Fruit fly (Drosophila melanogaster) whole organism, embryonic: ENCODE data around the gene Bhmt.

Source experiments
- B-H2 ChIP-seq: fragments of 200-800 bp; sonication (Bioruptor generic); optimal IDR thresholded peaks from 2 replicates; lab custom pipeline; 2018; ENCODE audit warnings: missing biosample characterization, mild to moderate bottlenecking, missing genetic modification characterization
- BEAF-32 ChIP-seq: fragments of 200-800 bp; sonication (Bioruptor generic); optimal IDR thresholded peaks from 3 replicates; lab custom pipeline; 2017; ENCODE audit warnings: missing biosample characterization, missing genetic modification characterization, mild to moderate bottlenecking, moderate library complexity, missing genetic modification reagents
- CG10321 ChIP-seq: fragments of 200-800 bp; sonication (Bioruptor generic); IDR thresholded peaks from 2 replicates; pipeline ENCODE4 v1.3.6; 2022; ENCODE audit warnings: missing biosample characterization, missing genetic modification characterization
- CG10366 ChIP-seq: fragments of 200-800 bp; sonication (Bioruptor generic); IDR thresholded peaks from 2 replicates; pipeline ENCODE4 v1.3.6; 2022; ENCODE audit warnings: missing biosample characterization, missing genetic modification characterization
- CG10565 ChIP-seq: fragments of 200-800 bp; sonication (Bioruptor generic); optimal IDR thresholded peaks from 3 replicates; lab custom pipeline; 2016; ENCODE audit warnings: missing biosample characterization, mild to moderate bottlenecking, missing genetic modification characterization
- CG12155 ChIP-seq: fragments of 200-800 bp; sonication (Bioruptor generic); optimal IDR thresholded peaks from 3 replicates; lab custom pipeline; 2016; ENCODE audit warnings: missing biosample characterization, missing genetic modification characterization
- CG13424 ChIP-seq: fragments of 200-800 bp; sonication (Bioruptor generic); optimal IDR thresholded peaks from 2 replicates; lab custom pipeline; 2019; ENCODE audit warnings: missing biosample characterization, mild to moderate bottlenecking, missing genetic modification characterization, moderate library complexity
- CG14860 ChIP-seq: fragments of 200-800 bp; sonication (Bioruptor generic); IDR thresholded peaks from 3 replicates; pipeline ENCODE4 v1.3.6; 2022; ENCODE audit warnings: missing biosample characterization, missing genetic modification characterization; ENCODE audit not compliant: partially characterized antibody
- CG15269 ChIP-seq: fragments of 200-800 bp; sonication (Bioruptor generic); optimal IDR thresholded peaks from 2 replicates; lab custom pipeline; 2018; ENCODE audit warnings: missing biosample characterization, mild to moderate bottlenecking, missing genetic modification characterization, moderate library complexity
- CG1647 ChIP-seq: fragments of 200-800 bp; sonication (Bioruptor generic); optimal IDR thresholded peaks from 3 replicates; lab custom pipeline; 2016; ENCODE audit warnings: missing biosample characterization, missing genetic modification characterization
- CG18011 ChIP-seq: fragments of 200-800 bp; sonication (Bioruptor generic); optimal IDR thresholded peaks from 2 replicates; lab custom pipeline; 2017; ENCODE audit warnings: missing biosample characterization, missing genetic modification characterization, mild to moderate bottlenecking, moderate library complexity, missing genotype
- CG18599 ChIP-seq: fragments of 200-800 bp; sonication (Bioruptor generic); optimal IDR thresholded peaks from 3 replicates; lab custom pipeline; 2017; ENCODE audit warnings: missing biosample characterization, missing genetic modification characterization, mild to moderate bottlenecking, moderate library complexity, missing genetic modification reagents
- CG2129 ChIP-seq: fragments of 200-800 bp; sonication (Bioruptor generic); IDR thresholded peaks from 2 replicates; pipeline ENCODE4 v1.3.6; 2022; ENCODE audit warnings: missing biosample characterization, missing genetic modification characterization; ENCODE audit not compliant: partially characterized antibody
- CG3065 ChIP-seq: fragments of 200-800 bp; sonication (Bioruptor generic); optimal IDR thresholded peaks from 2 replicates; lab custom pipeline; 2016; ENCODE audit warnings: missing biosample characterization, missing genetic modification characterization
- CG31388 ChIP-seq: fragments of 200-800 bp; sonication (Bioruptor generic); optimal IDR thresholded peaks from 2 replicates; lab custom pipeline; 2016; ENCODE audit warnings: missing biosample characterization, missing genetic modification characterization
- CG34376 ChIP-seq: fragments of 200-800 bp; sonication (Bioruptor generic); optimal IDR thresholded peaks from 2 replicates; lab custom pipeline; 2018; ENCODE audit warnings: missing biosample characterization, mild to moderate bottlenecking, missing genetic modification characterization
- CG4424 ChIP-seq: fragments of 200-800 bp; sonication (Bioruptor generic); optimal IDR thresholded peaks from 3 replicates; lab custom pipeline; 2016; ENCODE audit warnings: missing biosample characterization, missing genetic modification characterization
- CG4617 ChIP-seq: fragments of 200-800 bp; sonication (Bioruptor generic); optimal IDR thresholded peaks from 3 replicates; lab custom pipeline; 2016; ENCODE audit warnings: missing biosample characterization, missing genetic modification characterization, borderline replicate concordance
- CG6272 ChIP-seq: fragments of 200-800 bp; sonication (Bioruptor generic); IDR thresholded peaks from 2 replicates; pipeline ENCODE4 v1.3.6; 2022; ENCODE audit warnings: missing biosample characterization, missing genetic modification characterization
- CG9215 ChIP-seq: fragments of 200-800 bp; sonication (Bioruptor generic); IDR thresholded peaks from 2 replicates; pipeline ENCODE4 v1.3.6; 2022; ENCODE audit warnings: missing biosample characterization, missing genetic modification characterization
- CG9727 ChIP-seq: fragments of 200-800 bp; sonication (Bioruptor generic); optimal IDR thresholded peaks from 3 replicates; lab custom pipeline; 2017; ENCODE audit warnings: missing biosample characterization, mild to moderate bottlenecking, missing genetic modification characterization
- CkIIα-i1 ChIP-seq: fragments of 200-800 bp; sonication (Bioruptor generic); IDR thresholded peaks from 2 replicates; pipeline ENCODE4 v1.3.6; 2022; ENCODE audit warnings: missing biosample characterization, missing genetic modification characterization
- D19A ChIP-seq: fragments of 200-800 bp; optimal IDR thresholded peaks from 3 replicates; lab custom pipeline; 2019; ENCODE audit warnings: missing biosample characterization, mild to moderate bottlenecking, missing genetic modification characterization, moderate library complexity
- Deaf1 ChIP-seq: fragments of 200-800 bp; optimal IDR thresholded peaks from 3 replicates; lab custom pipeline; 2019; ENCODE audit warnings: missing biosample characterization, mild to moderate bottlenecking, missing genetic modification characterization, moderate library complexity
- Dip3 ChIP-seq: fragments of 200-800 bp; sonication (Bioruptor generic); optimal IDR thresholded peaks from 3 replicates; lab custom pipeline; 2016; ENCODE audit warnings: missing biosample characterization, missing genetic modification characterization
- Elba2 ChIP-seq: fragments of 200-800 bp; sonication (Bioruptor generic); optimal IDR thresholded peaks from 3 replicates; lab custom pipeline; 2016; ENCODE audit warnings: missing biosample characterization, missing genetic modification characterization
- Fer1 ChIP-seq: fragments of 200-800 bp; sonication (Bioruptor generic); optimal IDR thresholded peaks from 2 replicates; lab custom pipeline; 2017; ENCODE audit warnings: missing biosample characterization, mild to moderate bottlenecking, missing genetic modification characterization
- Gsc ChIP-seq: fragments of 200-800 bp; sonication (Bioruptor generic); IDR thresholded peaks from 2 replicates; pipeline ENCODE4 v1.3.6; 2022; ENCODE audit warnings: missing biosample characterization, missing genetic modification characterization
- HmgD ChIP-seq: fragments of 200-800 bp; sonication (Bioruptor generic); optimal IDR thresholded peaks from 3 replicates; lab custom pipeline; 2016; ENCODE audit warnings: missing biosample characterization, missing genetic modification characterization
- Jarid2 ChIP-seq: fragments of 200-800 bp; sonication (Bioruptor generic); optimal IDR thresholded peaks from 3 replicates; lab custom pipeline; 2017; ENCODE audit warnings: mild to moderate bottlenecking, missing biosample characterization, missing genetic modification reagents, missing genetic modification characterization
- Lpt ChIP-seq: fragments of >200 bp; optimal IDR thresholded peaks from 2 replicates; lab custom pipeline; 2018; ENCODE audit warnings: missing biosample characterization, missing genetic modification characterization
- MTF-1 ChIP-seq: fragments of 200-800 bp; sonication (Bioruptor generic); optimal IDR thresholded peaks from 2 replicates; lab custom pipeline; 2018; ENCODE audit warnings: missing biosample characterization, mild to moderate bottlenecking, missing genetic modification characterization, borderline replicate concordance
- Stat92E ChIP-seq, 3 experiments: fragments of >200 bp in 2 of 3; fragments of 200-800 bp in 1 of 3; sonication (Bioruptor generic) in 1 of 3; optimal IDR thresholded peaks; 2 replicates each; lab custom pipeline; 2017 to 2019; ENCODE audit warnings: missing biosample characterization in 3 of 3, missing genetic modification characterization in 3 of 3, mild to moderate bottlenecking in 1 of 3, moderate library complexity in 1 of 3
- Tbp ChIP-seq: fragments of >200 bp; optimal IDR thresholded peaks from 2 replicates; lab custom pipeline; 2018; ENCODE audit warnings: missing biosample characterization, missing genetic modification characterization
- bcd ChIP-seq: fragments of 200-800 bp; sonication (Bioruptor generic); optimal IDR thresholded peaks from 2 replicates; lab custom pipeline; 2017; ENCODE audit warnings: missing biosample characterization, mild to moderate bottlenecking, missing genetic modification characterization
- chif ChIP-seq, 2 experiments: fragments of 200-800 bp; sonication (Bioruptor generic); optimal IDR thresholded peaks; 3 replicates each; lab custom pipeline; 2016; ENCODE audit warnings: missing biosample characterization in 2 of 2, missing genetic modification characterization in 2 of 2
- dmrt11E ChIP-seq: fragments of 200-800 bp; sonication (Bioruptor generic); optimal IDR thresholded peaks from 3 replicates; lab custom pipeline; 2018; ENCODE audit warnings: missing biosample characterization, mild to moderate bottlenecking, missing genetic modification characterization, moderate library complexity
- dmrt99B ChIP-seq: fragments of 200-800 bp; sonication (Bioruptor generic); optimal IDR thresholded peaks from 2 replicates; lab custom pipeline; 2018; ENCODE audit warnings: missing biosample characterization, mild to moderate bottlenecking, missing genetic modification characterization, moderate library complexity
- gce ChIP-seq: fragments of 200-800 bp; sonication (Bioruptor generic); IDR thresholded peaks from 3 replicates; pipeline ENCODE4 v1.3.6; 2022; ENCODE audit warnings: missing biosample characterization, missing genetic modification characterization
- h ChIP-seq: fragments of >200 bp; optimal IDR thresholded peaks from 2 replicates; lab custom pipeline; 2017
- kni ChIP-seq: fragments of 200-800 bp; sonication (Bioruptor generic); optimal IDR thresholded peaks from 3 replicates; lab custom pipeline; 2017; ENCODE audit warnings: mild to moderate bottlenecking, missing biosample characterization, missing genetic modification reagents, missing genetic modification characterization
- maf-S ChIP-seq: fragments of 200-800 bp; sonication (Bioruptor generic); optimal IDR thresholded peaks from 2 replicates; lab custom pipeline; 2016; ENCODE audit warnings: missing biosample characterization, missing genetic modification characterization
- mirr ChIP-seq: fragments of 200-800 bp; sonication (Bioruptor generic); optimal IDR thresholded peaks from 3 replicates; lab custom pipeline; 2018; ENCODE audit warnings: missing biosample characterization, mild to moderate bottlenecking, missing genetic modification characterization
- pnt ChIP-seq: fragments of 200-800 bp; sonication (Bioruptor generic); optimal IDR thresholded peaks from 3 replicates; lab custom pipeline; 2016; ENCODE audit warnings: missing biosample characterization, missing genetic modification characterization
- pzg ChIP-seq: fragments of 200-800 bp; sonication (Bioruptor generic); optimal IDR thresholded peaks from 3 replicates; lab custom pipeline; 2018; ENCODE audit warnings: missing biosample characterization, mild to moderate bottlenecking, missing genetic modification characterization, moderate library complexity
- ro ChIP-seq: fragments of 200-800 bp; sonication (Bioruptor generic); IDR thresholded peaks from 2 replicates; pipeline ENCODE4 v1.3.6; 2022; ENCODE audit warnings: missing biosample characterization, missing genetic modification characterization
- sens-2 ChIP-seq: fragments of 200-800 bp; sonication (Bioruptor generic); IDR thresholded peaks from 2 replicates; pipeline ENCODE4 v1.3.6; 2022; ENCODE audit warnings: missing biosample characterization, missing genetic modification characterization
- sisA ChIP-seq: fragments of 200-800 bp; sonication (Bioruptor generic); IDR thresholded peaks from 2 replicates; pipeline ENCODE4 v1.3.6; 2022; ENCODE audit warnings: missing biosample characterization, missing genetic modification characterization
- slbo ChIP-seq: fragments of 200-800 bp; sonication (Bioruptor generic); IDR thresholded peaks from 2 replicates; pipeline ENCODE4 v1.3.6; 2022; ENCODE audit warnings: missing biosample characterization, missing genetic modification characterization
- stc ChIP-seq: fragments of 200-800 bp; sonication (Bioruptor generic); IDR thresholded peaks from 2 replicates; pipeline ENCODE4 v1.3.6; 2022; ENCODE audit warnings: missing biosample characterization, missing genetic modification characterization

The Bhmt gene

DNA sequence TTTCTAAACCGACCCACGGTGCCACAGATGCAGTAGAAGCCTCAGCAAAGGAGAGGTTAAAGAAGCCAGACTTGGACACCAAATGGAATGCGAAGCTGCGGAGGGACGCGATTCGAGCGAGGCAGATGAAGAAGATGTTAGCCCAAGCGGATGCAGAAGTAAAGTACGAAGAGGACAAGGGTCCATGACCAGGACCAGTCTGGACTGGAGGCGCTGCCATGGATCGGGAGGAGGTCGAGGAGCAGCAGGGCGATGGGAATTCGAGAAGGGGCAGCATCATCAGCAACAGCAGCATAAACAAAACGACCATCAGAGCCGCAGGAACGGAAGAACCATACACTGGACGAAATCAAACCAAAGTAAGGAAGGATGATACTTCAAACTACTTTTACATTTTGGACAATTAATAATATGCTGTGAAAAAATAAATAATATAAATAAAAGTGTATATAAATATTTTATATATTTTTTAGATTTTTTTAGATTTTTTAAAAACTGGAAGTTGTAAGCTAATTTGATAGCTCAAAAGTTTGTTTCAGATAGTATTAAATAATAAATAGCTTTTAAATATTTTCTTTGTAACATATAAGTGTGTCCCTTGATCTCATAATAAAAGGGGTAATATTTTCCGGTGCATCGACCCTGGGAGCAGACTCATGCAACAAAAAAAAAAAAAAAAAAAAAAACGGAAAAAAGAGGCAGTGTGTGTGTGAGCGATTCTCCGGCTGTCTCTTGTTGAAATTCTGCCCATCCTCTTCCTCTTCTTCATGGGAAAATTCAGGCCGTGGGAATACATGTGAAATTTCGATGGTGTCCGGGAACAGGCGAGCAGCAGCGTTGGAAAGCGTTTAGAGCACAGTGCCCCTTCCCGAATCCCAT is 10.2 kb downstream of the Bhmt start (continued):
- no peak for TF ChIP-seq CG14860 (GFP tag; lab: Robert Waterston, UW)
- TF ChIP-seq CG3065 (GFP tag; lab: Kevin White, UChicago), result no peak
- TF ChIP-seq kni (GFP tag; lab: Kevin White, UChicago), result no peak
- no peak for TF ChIP-seq CG15269 (tag; lab: Kevin White, UChicago)
- TF ChIP-seq CG4617 (GFP tag; lab: Kevin White, UChicago), result no peak
- no peak for TF ChIP-seq CG2129 (GFP tag; lab: Robert Waterston, UW)
- TF ChIP-seq CG10366 (GFP tag; lab: Robert Waterston, UW), result no peak
- TF ChIP-seq Dip3 (GFP tag; lab: Kevin White, UChicago), result no peak
- TF ChIP-seq Jarid2 (GFP tag; lab: Kevin White, UChicago), result no peak
- TF ChIP-seq dmrt11E, result peak; percentile 83
- TF ChIP-seq CG18011 (GFP tag; lab: Kevin White, UChicago), result no peak
- TF ChIP-seq Deaf1 (tag; lab: Kevin White, UChicago), result no peak
- no peak for TF ChIP-seq CG34376 (GFP tag; lab: Kevin White, UChicago)
- TF ChIP-seq ro (GFP tag; lab: Robert Waterston, UW), result no peak
- TF ChIP-seq CG10565 (GFP tag; lab: Kevin White, UChicago), result no peak
- TF ChIP-seq CG12155 (GFP tag; lab: Kevin White, UChicago), result no peak
- TF ChIP-seq gce, result no peak
- no peak for TF ChIP-seq mirr (GFP tag; lab: Kevin White, UChicago)
- TF ChIP-seq dmrt99B, result peak; percentile 8
- no peak for TF ChIP-seq maf-S (GFP tag; lab: Kevin White, UChicago)
- TF ChIP-seq chif (GFP tag; optimal IDR thresholded peaks at IDR 0.05; lab: Kevin White, UChicago), result no peak
- TF ChIP-seq h (lab: Kevin White, UChicago), result peak; percentile 51
- no peak for TF ChIP-seq BEAF-32 (GFP tag; lab: Kevin White, UChicago)
- 0 out of 2 replicates have a peak, but pooled peaks have one; percentile 9 for TF ChIP-seq slbo (GFP tag; lab: Robert Waterston, UW)
- TF ChIP-seq Elba2 (GFP tag; lab: Kevin White, UChicago), result no peak
- TF ChIP-seq HmgD (GFP tag; lab: Kevin White, UChicago), result no peak
- TF ChIP-seq Tbp (GFP tag; lab: Kevin White, UChicago), result no peak
- TF ChIP-seq CG9215 (GFP tag; lab: Robert Waterston, UW), result no peak
- TF ChIP-seq CkIIα-i1, result no peak
- TF ChIP-seq pnt, result no peak
- TF ChIP-seq CG6272 (GFP tag; lab: Robert Waterston, UW), result no peak
- no peak for TF ChIP-seq B-H2 (GFP tag; lab: Kevin White, UChicago)
- no peak for TF ChIP-seq pzg (GFP tag; lab: Kevin White, UChicago)
- TF ChIP-seq CG4424, result peak; percentile 35
- no peak for TF ChIP-seq bcd (GFP tag; lab: Kevin White, UChicago)
- TF ChIP-seq CG10321 (GFP tag; lab: Robert Waterston, UW), result no peak
- TF ChIP-seq CG13424 (tag; lab: Kevin White, UChicago), result peak; percentile 23
- no peak for TF ChIP-seq Fer1 (GFP tag; lab: Kevin White, UChicago)
- no peak for TF ChIP-seq MTF-1 (GFP tag; lab: Kevin White, UChicago)
- no peak for TF ChIP-seq sisA (GFP tag; lab: Robert Waterston, UW)
- peak; percentile 43 for TF ChIP-seq D19A (tag; lab: Kevin White, UChicago)
- no peak for TF ChIP-seq CG18599 (GFP tag; lab: Kevin White, UChicago)
- no peak for TF ChIP-seq Gsc (GFP tag; lab: Robert Waterston, UW)
- no peak for TF ChIP-seq sens-2 (GFP tag; lab: Robert Waterston, UW)
- TF ChIP-seq Lpt, result no peak
- no peak for TF ChIP-seq CG1647
- TF ChIP-seq CG31388 (GFP tag; lab: Kevin White, UChicago), result no peak
- no peak for TF ChIP-seq stc (GFP tag; lab: Robert Waterston, UW)
- peak; percentile 52 for TF ChIP-seq CG9727
- no peak for TF ChIP-seq Stat92E (GFP tag; optimal IDR thresholded peaks at IDR 0.05; lab: Kevin White, UChicago)
